Worm (Caenorhabditis elegans) whole organism, L3 larva: ENCODE measurements around the gene wht-7.

Experiments
- lin-39 ChIP-seq: fragments of 150-350 bp; optimal IDR thresholded peaks from 2 replicates; lab custom pipeline; 2018; ENCODE audit warnings: missing biosample characterization, missing genetic modification reagents, missing genetic modification characterization
- mdl-1 ChIP-seq: fragments of 150-350 bp; optimal IDR thresholded peaks from 2 replicates; lab custom pipeline; 2014; ENCODE audit warnings: missing biosample characterization, missing genetic modification characterization
- nhr-237 ChIP-seq: fragments of 150-350 bp; optimal IDR thresholded peaks from 2 replicates; lab custom pipeline; 2014; ENCODE audit warnings: missing biosample characterization, missing genetic modification characterization
- pha-4 ChIP-seq: fragments of 150-350 bp; optimal IDR thresholded peaks from 2 replicates; lab custom pipeline; 2014; ENCODE audit warnings: missing biosample characterization, missing genetic modification reagents, missing genetic modification characterization
- skn-1 ChIP-seq: fragments of 150-350 bp; optimal IDR thresholded peaks from 2 replicates; lab custom pipeline; 2014; ENCODE audit warnings: missing biosample characterization, missing genetic modification characterization
- tbx-2 ChIP-seq: sonication (generic microtip); optimal IDR thresholded peaks from 2 replicates; lab custom pipeline; 2016; ENCODE audit warnings: mild to moderate bottlenecking, missing genetic modification characterization, missing compliant biosample characterization
- unc-62 ChIP-seq: fragments of 150-350 bp; sonication (generic microtip); optimal IDR thresholded peaks from 4 replicates; lab custom pipeline; 2014; ENCODE audit warnings: missing biosample characterization, missing genetic modification reagents, missing genetic modification characterization

ce11 chrIII:6118320-6118719, 31.1 kb downstream of the wht-7 start, which contains the start of gene kin-18:
- no peak for TF ChIP-seq mdl-1 (tag; lab: Kevin White, UChicago)
- TF ChIP-seq nhr-237 (tag; lab: Kevin White, UChicago): no peak
- TF ChIP-seq lin-39: no peak
- no peak for TF ChIP-seq skn-1 (tag; lab: Kevin White, UChicago)
- TF ChIP-seq unc-62: no peak
- TF ChIP-seq tbx-2 (tag; lab: Kevin White, UChicago): no peak
- no peak for TF ChIP-seq pha-4
